Fruit fly (Drosophila melanogaster) whole organism, embryonic: ENCODE data around the gene CG33191.
A peak's percentile ranks its signal among the peaks of the same experiment; 100 is the strongest.

Source experiments
- CG10267 ChIP-seq: fragments of 200-800 bp; sonication (Bioruptor generic); optimal IDR thresholded peaks from 2 replicates; lab custom pipeline; 2018; ENCODE audit warnings: missing biosample characterization, mild to moderate bottlenecking, missing genetic modification characterization, moderate library complexity
- CG10366 ChIP-seq: fragments of 200-800 bp; sonication (Bioruptor generic); IDR thresholded peaks from 2 replicates; pipeline ENCODE4 v1.3.6; 2022; ENCODE audit warnings: missing biosample characterization, missing genetic modification characterization
- CG11696 ChIP-seq: fragments of 200-800 bp; sonication (Bioruptor generic); IDR thresholded peaks from 2 replicates; pipeline ENCODE4 v1.3.6; 2022; ENCODE audit warnings: missing biosample characterization, missing genetic modification characterization
- CG14050 ChIP-seq: fragments of 200-800 bp; sonication (Bioruptor generic); IDR thresholded peaks from 3 replicates; pipeline ENCODE4 v1.3.6; 2022; ENCODE audit warnings: missing biosample characterization, missing genetic modification characterization
- CG1529 ChIP-seq: fragments of 200-800 bp; sonication (Bioruptor generic); optimal IDR thresholded peaks from 3 replicates; lab custom pipeline; 2018; ENCODE audit warnings: missing biosample characterization, missing genetic modification characterization
- CG15514 ChIP-seq: fragments of 200-800 bp; sonication (Bioruptor generic); optimal IDR thresholded peaks from 3 replicates; lab custom pipeline; 2017; ENCODE audit warnings: missing biosample characterization, missing genetic modification characterization, mild to moderate bottlenecking, moderate library complexity, missing genetic modification reagents
- CG17385 ChIP-seq: fragments of 200-800 bp; sonication (Bioruptor generic); optimal IDR thresholded peaks from 3 replicates; lab custom pipeline; 2018; ENCODE audit warnings: missing biosample characterization, mild to moderate bottlenecking, missing genetic modification characterization
- CG17829 ChIP-seq: fragments of 200-800 bp; optimal IDR thresholded peaks from 2 replicates; lab custom pipeline; 2019; ENCODE audit warnings: missing biosample characterization, mild to moderate bottlenecking, missing genetic modification characterization, moderate library complexity
- CG2199 ChIP-seq: fragments of 200-800 bp; sonication (Bioruptor generic); IDR thresholded peaks from 3 replicates; pipeline ENCODE4 v1.3.6; 2022; ENCODE audit warnings: missing biosample characterization, missing genetic modification characterization
- CG31388 ChIP-seq: fragments of 200-800 bp; sonication (Bioruptor generic); optimal IDR thresholded peaks from 2 replicates; lab custom pipeline; 2016; ENCODE audit warnings: missing biosample characterization, missing genetic modification characterization
- CG32532 ChIP-seq: fragments of 200-800 bp; sonication (Bioruptor generic); IDR thresholded peaks from 2 replicates; pipeline ENCODE4 v1.3.6; 2022; ENCODE audit warnings: missing biosample characterization, missing genetic modification characterization
- CG3407 ChIP-seq: fragments of 200-800 bp; sonication (Bioruptor generic); optimal IDR thresholded peaks from 2 replicates; lab custom pipeline; 2018; ENCODE audit warnings: missing biosample characterization, mild to moderate bottlenecking, missing genetic modification characterization
- CG3847 ChIP-seq: fragments of 200-800 bp; sonication (Bioruptor generic); IDR thresholded peaks from 2 replicates; pipeline ENCODE4 v1.3.6; 2022; ENCODE audit warnings: missing biosample characterization, missing genetic modification characterization
- CG4404 ChIP-seq: fragments of 200-800 bp; sonication (Bioruptor generic); IDR thresholded peaks from 2 replicates; pipeline ENCODE4 v1.3.6; 2022; ENCODE audit warnings: missing biosample characterization, missing genetic modification characterization
- CG4820 ChIP-seq: fragments of 200-800 bp; sonication (Bioruptor generic); optimal IDR thresholded peaks from 3 replicates; lab custom pipeline; 2016; ENCODE audit warnings: missing biosample characterization, missing genetic modification characterization
- CG5180 ChIP-seq: fragments of 200-800 bp; sonication (Bioruptor generic); optimal IDR thresholded peaks from 3 replicates; lab custom pipeline; 2017; ENCODE audit warnings: missing biosample characterization, missing genetic modification characterization, mild to moderate bottlenecking, moderate library complexity, missing genetic modification reagents
- CG7556 ChIP-seq: fragments of 200-800 bp; sonication (Bioruptor generic); optimal IDR thresholded peaks from 2 replicates; lab custom pipeline; 2017; ENCODE audit warnings: missing biosample characterization, mild to moderate bottlenecking, missing genetic modification characterization
- CG7786 ChIP-seq: fragments of 200-800 bp; sonication (Bioruptor generic); optimal IDR thresholded peaks from 2 replicates; lab custom pipeline; 2016; ENCODE audit warnings: missing biosample characterization, missing genetic modification characterization
- CG8765 ChIP-seq: fragments of 200-800 bp; sonication (Bioruptor generic); IDR thresholded peaks from 2 replicates; pipeline ENCODE4 v1.3.6; 2022; ENCODE audit warnings: missing biosample characterization, missing genetic modification characterization
- CG9817 ChIP-seq: fragments of 200-800 bp; sonication (Bioruptor generic); optimal IDR thresholded peaks from 2 replicates; lab custom pipeline; 2018; ENCODE audit warnings: missing biosample characterization, mild to moderate bottlenecking, missing genetic modification characterization, moderate library complexity
- E2f1 ChIP-seq: fragments of 200-800 bp; sonication (Bioruptor generic); IDR thresholded peaks from 2 replicates; pipeline ENCODE4 v1.3.6; 2022; ENCODE audit warnings: missing biosample characterization, missing genetic modification characterization
- Elba2 ChIP-seq: fragments of 200-800 bp; sonication (Bioruptor generic); optimal IDR thresholded peaks from 3 replicates; lab custom pipeline; 2016; ENCODE audit warnings: missing biosample characterization, missing genetic modification characterization
- Ets97D ChIP-seq: fragments of 200-800 bp; sonication (Bioruptor generic); optimal IDR thresholded peaks from 3 replicates; lab custom pipeline; 2016; ENCODE audit warnings: missing biosample characterization, missing genetic modification characterization
- MBD-R2 ChIP-seq: fragments of 200-800 bp; sonication (Bioruptor generic); IDR thresholded peaks from 2 replicates; pipeline ENCODE4 v1.3.6; 2022; ENCODE audit warnings: missing biosample characterization, missing genetic modification characterization
- Mrtf ChIP-seq: fragments of 200-800 bp; sonication (Bioruptor generic); IDR thresholded peaks from 3 replicates; pipeline ENCODE4 v1.3.6; 2022; ENCODE audit warnings: missing biosample characterization, missing genetic modification characterization
- Nf-YB ChIP-seq: fragments of 200-800 bp; sonication (Bioruptor generic); optimal IDR thresholded peaks from 3 replicates; lab custom pipeline; 2019; ENCODE audit warnings: missing biosample characterization, mild to moderate bottlenecking, missing genetic modification characterization, moderate library complexity
- Nf-YC ChIP-seq: fragments of 200-800 bp; optimal IDR thresholded peaks from 3 replicates; lab custom pipeline; 2019; ENCODE audit warnings: missing biosample characterization, mild to moderate bottlenecking, missing genetic modification characterization, moderate library complexity
- Sox102F ChIP-seq: fragments of 200-800 bp; sonication (Bioruptor generic); optimal IDR thresholded peaks from 2 replicates; lab custom pipeline; 2018; ENCODE audit warnings: missing biosample characterization, mild to moderate bottlenecking, missing genetic modification characterization, moderate library complexity
- Vsx1 ChIP-seq: fragments of 200-800 bp; sonication (Bioruptor generic); optimal IDR thresholded peaks from 2 replicates; lab custom pipeline; 2017; ENCODE audit warnings: missing biosample characterization, mild to moderate bottlenecking, missing genetic modification characterization, missing genetic modification reagents
- aop ChIP-seq: fragments of 200-800 bp; sonication (Bioruptor generic); IDR thresholded peaks from 2 replicates; pipeline ENCODE4 v1.3.6; 2022; ENCODE audit warnings: missing biosample characterization, missing genetic modification characterization
- bsh ChIP-seq, 2 experiments: fragments of 200-800 bp; sonication (Bioruptor generic); optimal IDR thresholded peaks; 2 replicates each; lab custom pipeline; 2017 to 2018; ENCODE audit warnings: mild to moderate bottlenecking in 2 of 2, missing biosample characterization in 2 of 2, missing genetic modification characterization in 2 of 2, moderate library complexity in 1 of 2
- btn ChIP-seq: fragments of 200-800 bp; sonication (Bioruptor generic); optimal IDR thresholded peaks from 2 replicates; lab custom pipeline; 2016; ENCODE audit warnings: missing biosample characterization, missing genetic modification characterization
- emc ChIP-seq: fragments of 200-800 bp; sonication (Bioruptor generic); optimal IDR thresholded peaks from 2 replicates; lab custom pipeline; 2016; ENCODE audit warnings: missing biosample characterization, missing genetic modification characterization
- gcm ChIP-seq: fragments of 200-800 bp; sonication (Bioruptor generic); optimal IDR thresholded peaks from 2 replicates; lab custom pipeline; 2019; ENCODE audit warnings: missing biosample characterization, mild to moderate bottlenecking, missing genetic modification characterization, moderate library complexity
- gcm2 ChIP-seq: fragments of 200-800 bp; sonication (Bioruptor generic); optimal IDR thresholded peaks from 2 replicates; lab custom pipeline; 2016; ENCODE audit warnings: missing biosample characterization, missing genetic modification characterization
- jigr1 ChIP-seq: fragments of 200-800 bp; sonication (Bioruptor generic); IDR thresholded peaks from 3 replicates; pipeline ENCODE4 v1.3.6; 2022; ENCODE audit warnings: missing biosample characterization, missing genetic modification characterization
- klu ChIP-seq: fragments of 200-800 bp; sonication (Bioruptor generic); IDR thresholded peaks from 2 replicates; pipeline ENCODE4 v1.3.6; 2022; ENCODE audit warnings: missing biosample characterization, missing genetic modification characterization
- lilli ChIP-seq: fragments of 200-800 bp; sonication (Bioruptor generic); optimal IDR thresholded peaks from 3 replicates; lab custom pipeline; 2016; ENCODE audit warnings: missing biosample characterization, missing genetic modification characterization
- lov ChIP-seq, 2 experiments: fragments of 200-800 bp in 1 of 2; fragments of >200 bp in 1 of 2; sonication (Bioruptor generic) in 1 of 2; IDR thresholded peaks in 1 of 2; optimal IDR thresholded peaks in 1 of 2; 2 replicates in 1 of 2; 3 replicates in 1 of 2; pipeline versions ENCODE4 v1.3.6 to Lab custom; 2017 to 2022; ENCODE audit warnings: missing biosample characterization in 1 of 2, missing genetic modification characterization in 1 of 2
- mld ChIP-seq: fragments of 200-800 bp; sonication (Bioruptor generic); IDR thresholded peaks from 3 replicates; pipeline ENCODE4 v1.3.6; 2022; ENCODE audit warnings: missing biosample characterization, missing genetic modification characterization; ENCODE audit not compliant: partially characterized antibody
- prd ChIP-seq, 3 experiments: fragments of >200 bp in 2 of 3; fragments of 200-800 bp in 1 of 3; sonication (Bioruptor generic) in 1 of 3; optimal IDR thresholded peaks in 2 of 3; IDR thresholded peaks in 1 of 3; 2 replicates in 2 of 3; 3 replicates in 1 of 3; pipeline versions ENCODE4 v1.3.6 to Lab custom; 2017 to 2022; ENCODE audit warnings: missing biosample characterization in 1 of 3, missing genetic modification characterization in 1 of 3
- salm ChIP-seq: fragments of 200-800 bp; sonication (Bioruptor generic); optimal IDR thresholded peaks from 2 replicates; lab custom pipeline; 2018; ENCODE audit warnings: missing biosample characterization, mild to moderate bottlenecking, missing genetic modification characterization
- so ChIP-seq: fragments of 200-800 bp; sonication (Bioruptor generic); IDR thresholded peaks from 3 replicates; pipeline ENCODE4 v1.3.6; 2022; ENCODE audit warnings: missing biosample characterization, missing genetic modification characterization
- tgo ChIP-seq: fragments of 200-800 bp; sonication (Bioruptor generic); IDR thresholded peaks from 3 replicates; pipeline ENCODE4 v1.3.6; 2022; ENCODE audit warnings: missing biosample characterization, missing genetic modification characterization
- trh ChIP-seq: fragments of 200-800 bp; sonication (Bioruptor generic); optimal IDR thresholded peaks from 2 replicates; lab custom pipeline; 2016; ENCODE audit warnings: missing biosample characterization, missing genetic modification characterization
- ttk ChIP-seq: fragments of 200-800 bp; sonication (Bioruptor generic); IDR thresholded peaks from 2 replicates; pipeline ENCODE4 v2.1.2; 2022; ENCODE audit warnings: missing biosample characterization, missing genetic modification characterization
- tup ChIP-seq: fragments of 200-800 bp; sonication (Bioruptor generic); optimal IDR thresholded peaks from 2 replicates; lab custom pipeline; 2016; ENCODE audit warnings: missing biosample characterization, mild to moderate bottlenecking, missing genetic modification characterization, moderate library complexity
- usp ChIP-seq: fragments of >200 bp; optimal IDR thresholded peaks from 2 replicates; lab custom pipeline; 2017; ENCODE audit warnings: missing biosample characterization, missing genetic modification characterization
- vvl ChIP-seq: fragments of 200-800 bp; sonication (Bioruptor generic); IDR thresholded peaks from 2 replicates; pipeline ENCODE4 v1.3.6; 2022; ENCODE audit warnings: missing biosample characterization, missing genetic modification characterization
- wdn ChIP-seq: fragments of 200-800 bp; sonication (Bioruptor generic); IDR thresholded peaks from 2 replicates; pipeline ENCODE4 v1.3.6; 2022; ENCODE audit warnings: missing biosample characterization, missing genetic modification characterization

Gene CG33191

dm6 chr3R:8746354-8746753, 33.4 kb downstream of the CG33191 start (continued):
- TF ChIP-seq CG4404 (GFP tag; lab: Robert Waterston, UW) (peak; percentile 52), E2f1 (GFP tag; lab: Robert Waterston, UW) (peak; percentile 56; the same call in 1 of the 2 replicates), prd (optimal IDR thresholded peaks at IDR 0.05; lab: Kevin White, UChicago) (no peak), prd (GFP tag; IDR thresholded peaks at IDR 0.05; lab: Robert Waterston, UW) (peak; percentile 88), CG3407 (GFP tag; lab: Kevin White, UChicago) (peak; percentile 44), Elba2 (GFP tag; lab: Kevin White, UChicago) (peak; percentile 78), CG15514 (GFP tag; lab: Kevin White, UChicago) (peak; percentile 21), CG5180 (GFP tag; lab: Kevin White, UChicago) (peak; percentile 27), wdn (0 out of 2 replicates have a peak, but pooled peaks have one; percentile 4), bsh (GFP tag; optimal IDR thresholded peaks at IDR 0.05; lab: Kevin White, UChicago) (peak in 1 of 2 experiments; percentile 75), Sox102F (GFP tag; lab: Kevin White, UChicago) (peak; percentile 82), CG17385 (GFP tag; lab: Kevin White, UChicago) (peak; percentile 64), klu (GFP tag; lab: Robert Waterston, UW) (0 out of 2 replicates have a peak, but pooled peaks have one; percentile 33), mld (GFP tag; lab: Robert Waterston, UW) (no peak), btn (no peak), emc (GFP tag; lab: Kevin White, UChicago) (no peak), CG32532 (peak; percentile 40; the same call in 1 of the 2 replicates), CG31388 (GFP tag; lab: Kevin White, UChicago) (no peak), salm (tag; lab: Kevin White, UChicago) (peak; percentile 51), CG1529 (peak; percentile 61), so (GFP tag; lab: Robert Waterston, UW) (peak; percentile 65; the same call in 2 of the 3 replicates), CG10267 (tag; lab: Kevin White, UChicago) (peak; percentile 62), CG7556 (GFP tag; lab: Kevin White, UChicago) (peak; percentile 67), MBD-R2 (peak; percentile 15; the same call in 1 of the 2 replicates), CG17829 (tag; lab: Kevin White, UChicago) (peak; percentile 78)

- TF ChIP-seq CG4820 (GFP tag; lab: Kevin White, UChicago) (peak; percentile 45), CG10366 (GFP tag; lab: Robert Waterston, UW) (peak; percentile 45), lov (optimal IDR thresholded peaks at IDR 0.05; lab: Kevin White, UChicago) (no peak), lov (GFP tag; IDR thresholded peaks at IDR 0.05; lab: Robert Waterston, UW) (no peak), jigr1 (GFP tag; lab: Robert Waterston, UW) (no peak), CG3847 (peak; percentile 52), gcm2 (peak; percentile 24), ttk (GFP tag; lab: Robert Waterston, UW) (peak; percentile 8; the same call in 1 of the 2 replicates), gcm (GFP tag; lab: Kevin White, UChicago) (peak; percentile 33), trh (GFP tag; lab: Kevin White, UChicago) (no peak), Nf-YC (tag; lab: Kevin White, UChicago) (peak; percentile 5), tup (GFP tag; lab: Kevin White, UChicago) (peak; percentile 16), CG8765 (GFP tag; lab: Robert Waterston, UW) (no peak), Nf-YB (GFP tag; lab: Kevin White, UChicago) (no peak), tgo (GFP tag; lab: Robert Waterston, UW) (peak; percentile 62; the same call in 2 of the 3 replicates), lilli (GFP tag; lab: Kevin White, UChicago) (peak; percentile 66), CG11696 (GFP tag; lab: Robert Waterston, UW) (no peak), CG17829 (tag; lab: Kevin White, UChicago) (peak; percentile 37), Ets97D (GFP tag; lab: Kevin White, UChicago) (no peak), vvl (GFP tag; lab: Robert Waterston, UW) (peak; percentile 59), CG14050 (GFP tag; lab: Robert Waterston, UW) (peak; percentile 12; the same call in 2 of the 3 replicates), CG31388 (GFP tag; lab: Kevin White, UChicago) (no peak), aop (GFP tag; lab: Robert Waterston, UW) (no peak), CG9817 (peak; percentile 29), Mrtf (GFP tag; lab: Robert Waterston, UW) (no peak), usp (GFP tag; lab: Kevin White, UChicago) (no peak), CG7786 (GFP tag; lab: Kevin White, UChicago) (peak; percentile 23), Vsx1 (peak; percentile 40), CG2199 (GFP tag; lab: Robert Waterston, UW) (no peak)
Measured at dm6 chr3R:8744198-8744597, 35.5 kb downstream of the CG33191 start.
